Fruit fly (Drosophila melanogaster): ENCODE measurements around the gene VhaM9.7-a.

Gene VhaM9.7-a

dm6 chr3L:4239442-4240322 lies 22.8 kb upstream of the VhaM9.7-a start, which contains the start of gene Sqor (continued):
- TF ChIP-seq sens-2 (GFP tag; IDR thresholded peaks at IDR 0.05) (peak; percentile 37; the same call in 1 of the 2 replicates), Fer3 (tag; optimal IDR thresholded peaks at IDR 0.05) (peak; percentile 87)

- no peak for TF ChIP-seq seq (GFP tag; IDR thresholded peaks at IDR 0.05)
- TF ChIP-seq NC2β (GFP tag; optimal IDR thresholded peaks at IDR 0.05), result no peak
- peak; percentile 70 for TF ChIP-seq CoRest (tag; optimal IDR thresholded peaks at IDR 0.05)
- 0 out of 2 replicates have a peak, but pooled peaks have one; percentile 11 for TF ChIP-seq CG11085 (GFP tag; IDR thresholded peaks at IDR 0.05)
- TF ChIP-seq ftz-f1 (GFP tag; optimal IDR thresholded peaks at IDR 0.05), result peak; percentile 46
- peak; percentile 51 for TF ChIP-seq dm (GFP tag; optimal IDR thresholded peaks at IDR 0.05)
- TF ChIP-seq al (GFP tag; IDR thresholded peaks at IDR 0.05), result 0 out of 2 replicates have a peak, but pooled peaks have one; percentile 26
- peak; percentile 32; the same call in 1 of the 3 replicates for TF ChIP-seq H15 (GFP tag; IDR thresholded peaks at IDR 0.05)
- TF ChIP-seq D19B (GFP tag; optimal IDR thresholded peaks at IDR 0.05), result peak; percentile 86
- peak; percentile 63; the same call in 1 of the 2 replicates for TF ChIP-seq CG3847 (GFP tag; IDR thresholded peaks at IDR 0.05)
- peak; percentile 37; the same call in 1 of the 2 replicates for TF ChIP-seq E2f1 (GFP tag; IDR thresholded peaks at IDR 0.05)
- TF ChIP-seq CG17328 (GFP tag; IDR thresholded peaks at IDR 0.05), result no peak
- TF ChIP-seq CG12744 (GFP tag; optimal IDR thresholded peaks at IDR 0.05), result no peak
- TF ChIP-seq CG2120 (GFP tag; optimal IDR thresholded peaks at IDR 0.05), result peak; percentile 41
- TF ChIP-seq NFAT (GFP tag; IDR thresholded peaks at IDR 0.05), result peak; percentile 19; the same call in 1 of the 2 replicates
- peak; percentile 18 for TF ChIP-seq Hr3 (GFP tag; optimal IDR thresholded peaks at IDR 0.05)
- TF ChIP-seq CG2116 (GFP tag; optimal IDR thresholded peaks at IDR 0.05), result peak; percentile 4
- peak; percentile 39 for TF ChIP-seq Myb (GFP tag; optimal IDR thresholded peaks at IDR 0.05)
- peak; percentile 54 for TF ChIP-seq Drgx (GFP tag; IDR thresholded peaks at IDR 0.05)
- peak; percentile 42 for TF ChIP-seq Ets97D (GFP tag; optimal IDR thresholded peaks at IDR 0.05)
- TF ChIP-seq nmo (GFP tag; optimal IDR thresholded peaks at IDR 0.05), result peak; percentile 60
- TF ChIP-seq CG31441 (GFP tag; IDR thresholded peaks at IDR 0.05), result no peak; the same call in 1 of the 2 replicates
- peak; percentile 53 for TF ChIP-seq CG13424 (tag; optimal IDR thresholded peaks at IDR 0.05)
- TF ChIP-seq lilli (GFP tag; optimal IDR thresholded peaks at IDR 0.05), result peak; percentile 16
- TF ChIP-seq tgo (GFP tag; IDR thresholded peaks at IDR 0.05), result peak; percentile 30; the same call in 1 of the 3 replicates
- TF ChIP-seq h (optimal IDR thresholded peaks at IDR 0.05), result no peak
- TF ChIP-seq CG18476 (GFP tag; optimal IDR thresholded peaks at IDR 0.05), result peak; percentile 16
- peak; percentile 49 for TF ChIP-seq sob (GFP tag; IDR thresholded peaks at IDR 0.05)
- no peak for TF ChIP-seq pnt (GFP tag; optimal IDR thresholded peaks at IDR 0.05)
- TF ChIP-seq pfk (GFP tag; optimal IDR thresholded peaks at IDR 0.05), result no peak
- TF ChIP-seq zen (tag; optimal IDR thresholded peaks at IDR 0.05), result peak; percentile 48
- peak; percentile 4 for TF ChIP-seq Mad (GFP tag; optimal IDR thresholded peaks at IDR 0.05)
- no peak for TF ChIP-seq Kr (GFP tag; optimal IDR thresholded peaks at IDR 0.05)
- peak; percentile 56 for TF ChIP-seq Ada2b (GFP tag; IDR thresholded peaks at IDR 0.05)
- TF ChIP-seq CG8924 (tag; optimal IDR thresholded peaks at IDR 0.05), result peak; percentile 66
- no peak for TF ChIP-seq Bgb (GFP tag; IDR thresholded peaks at IDR 0.05; ENCODE audit: partially characterized antibody)
- no peak for TF ChIP-seq CG5245 (GFP tag; optimal IDR thresholded peaks at IDR 0.05)
- peak; percentile 46 for TF ChIP-seq MESR4 (GFP tag; optimal IDR thresholded peaks at IDR 0.05)
- TF ChIP-seq MTF-1 (GFP tag; optimal IDR thresholded peaks at IDR 0.05; ENCODE audit: borderline replicate concordance), result no peak
- TF ChIP-seq CG1602 (GFP tag; optimal IDR thresholded peaks at IDR 0.05), result no peak
- peak; percentile 9 for TF ChIP-seq Elba2 (GFP tag; optimal IDR thresholded peaks at IDR 0.05)
- TF ChIP-seq CG17829 (tag; optimal IDR thresholded peaks at IDR 0.05), result peak; percentile 62
- no peak for TF ChIP-seq CG7786 (GFP tag; optimal IDR thresholded peaks at IDR 0.05)
- TF ChIP-seq abd-A (tag; optimal IDR thresholded peaks at IDR 0.05), result no peak
- TF ChIP-seq hkb (optimal IDR thresholded peaks at IDR 0.05), result no peak
- peak; percentile 65 for TF ChIP-seq hkb (GFP tag; IDR thresholded peaks at IDR 0.05)
Measured at dm6 chr3L:4242428-4242827, 20.1 kb upstream of the VhaM9.7-a start, which contains the start of gene pav. pav (plus strand) TSS chr3L:4242734.
